Worm (Caenorhabditis elegans) whole organism, dauer: ENCODE measurements around the gene sra-33.

Source experiments
- unc-62 ChIP-seq: sonication (generic microtip); optimal IDR thresholded peaks from 2 replicates; lab custom pipeline; 2017; ENCODE audit warnings: missing biosample characterization, missing genetic modification reagents, missing genetic modification characterization

The sra-33 gene

DNA sequence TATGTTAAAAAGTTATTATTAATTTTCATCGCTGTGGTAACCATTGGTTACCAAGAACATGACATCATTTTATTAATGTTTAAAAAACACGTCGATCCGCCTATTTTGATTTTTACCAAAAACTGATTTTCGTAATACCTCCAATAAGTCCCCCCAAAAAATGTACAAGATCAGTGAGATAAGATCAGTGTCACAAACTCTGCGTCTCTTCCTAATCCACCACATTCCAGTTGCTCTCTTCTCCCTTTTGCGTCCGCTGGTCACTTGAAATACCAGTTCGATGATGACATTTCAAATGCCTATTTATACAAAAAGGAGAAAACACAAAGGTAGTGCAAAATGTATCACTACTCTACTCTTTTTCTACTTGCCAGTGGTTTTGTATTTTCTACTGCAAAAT lies 23.0 kb upstream of the sra-33 start, which contains the start of gene M03A1.8:
Gene M03A1.8, plus strand, starts transcription at position 269 of the 400 bp plus-strand sequence.
- TF ChIP-seq unc-62 (GFP tag; lab: Kevin White, UChicago), result no peak

DNA sequence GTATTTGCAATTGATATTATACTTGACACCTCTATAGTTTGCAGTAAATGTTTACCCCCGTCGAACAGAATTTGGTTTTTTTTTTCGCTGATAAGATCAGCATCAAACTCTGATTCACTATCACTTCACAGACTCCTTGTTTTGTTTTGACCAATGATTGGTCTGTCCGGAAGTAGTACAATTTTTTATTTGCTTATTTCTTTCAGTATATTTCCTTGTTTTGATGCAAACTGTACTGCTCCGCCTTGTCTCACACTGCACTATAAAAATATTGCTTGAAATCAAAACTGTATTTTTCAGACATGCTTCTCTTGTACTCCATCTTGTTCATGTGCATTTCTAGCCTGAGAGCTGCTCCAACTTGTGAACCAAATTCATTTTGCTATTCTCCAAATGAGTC lies 20.4 kb upstream of the sra-33 start, which contains the start of gene M03A1.3:
Gene M03A1.3, plus strand, starts transcription at position 301 of the 400 bp plus-strand sequence.
- TF ChIP-seq unc-62 (GFP tag; lab: Kevin White, UChicago), result no peak

DNA sequence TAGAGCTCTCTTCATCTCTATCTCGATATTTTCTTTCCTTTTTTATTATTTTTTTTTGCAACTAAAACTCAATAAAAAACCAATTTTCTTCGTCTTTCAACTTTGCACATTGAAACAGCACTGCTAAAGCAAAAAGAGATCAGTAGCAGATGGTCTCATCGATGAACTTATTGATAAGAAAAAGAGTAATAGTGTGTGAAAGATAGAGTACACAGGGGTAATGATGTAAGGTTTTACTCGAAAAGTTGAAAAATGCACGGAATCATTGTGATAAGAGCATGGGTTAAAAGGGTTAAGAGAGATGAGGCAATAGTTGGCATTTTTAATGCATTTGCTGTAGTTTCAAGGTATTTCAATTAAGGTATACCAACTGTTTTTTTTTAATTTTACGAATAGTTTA lies 15.0 kb upstream of the sra-33 start:
- TF ChIP-seq unc-62 (GFP tag; lab: Kevin White, UChicago), result no peak

DNA sequence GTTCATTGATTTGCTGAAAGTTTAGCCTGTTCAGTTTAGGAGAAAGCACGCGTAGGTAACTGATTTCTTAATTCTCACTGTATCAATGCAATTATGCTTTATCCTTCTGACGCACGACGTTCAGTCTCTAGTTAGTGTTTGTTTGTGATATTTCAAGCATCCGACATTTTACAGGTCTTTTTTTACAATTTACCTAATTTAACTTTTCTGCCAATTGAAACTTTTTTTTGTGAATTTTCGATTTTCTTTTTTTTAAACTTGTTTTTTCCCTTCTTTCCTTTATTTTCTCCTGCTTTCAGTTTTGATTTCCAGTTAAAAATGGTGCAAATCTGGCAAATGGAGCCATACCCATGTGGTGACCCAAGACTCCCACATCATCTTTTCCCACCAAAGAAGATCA lies 13.7 kb upstream of the sra-33 start, which contains the start of gene K07E1.1:
Gene K07E1.1, plus strand, starts transcription at position 301 of the 400 bp plus-strand sequence.
- TF ChIP-seq unc-62 (GFP tag; lab: Kevin White, UChicago), result no peak

DNA sequence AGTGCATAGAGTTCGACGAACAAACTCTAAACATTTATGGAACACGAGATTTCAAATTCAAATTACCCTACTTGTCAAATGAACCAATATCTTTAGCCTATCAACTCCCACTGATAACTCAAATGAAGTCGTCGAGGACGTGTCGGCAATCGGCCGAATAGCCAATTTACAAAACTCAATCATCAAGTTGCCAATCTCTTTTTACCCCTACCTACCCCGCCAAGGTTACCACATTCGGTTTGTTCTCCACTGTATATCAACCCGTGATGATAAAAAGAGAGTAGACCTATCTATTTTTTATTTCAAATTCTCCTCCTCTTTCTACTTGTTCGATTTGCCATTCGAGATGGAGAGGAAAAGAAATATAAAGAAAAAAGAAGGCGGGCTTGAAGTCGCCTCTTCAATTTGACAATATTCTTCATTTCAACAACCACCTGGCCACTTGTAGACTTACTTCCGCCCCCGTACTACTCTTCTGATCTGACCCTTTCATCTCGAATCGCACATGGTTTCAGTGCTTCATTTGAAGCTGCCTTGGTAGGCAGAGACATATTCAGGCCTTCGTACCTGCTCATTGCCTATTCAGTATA lies 13.0 kb upstream of the sra-33 start:
- no peak for TF ChIP-seq unc-62 (GFP tag; lab: Kevin White, UChicago)

DNA sequence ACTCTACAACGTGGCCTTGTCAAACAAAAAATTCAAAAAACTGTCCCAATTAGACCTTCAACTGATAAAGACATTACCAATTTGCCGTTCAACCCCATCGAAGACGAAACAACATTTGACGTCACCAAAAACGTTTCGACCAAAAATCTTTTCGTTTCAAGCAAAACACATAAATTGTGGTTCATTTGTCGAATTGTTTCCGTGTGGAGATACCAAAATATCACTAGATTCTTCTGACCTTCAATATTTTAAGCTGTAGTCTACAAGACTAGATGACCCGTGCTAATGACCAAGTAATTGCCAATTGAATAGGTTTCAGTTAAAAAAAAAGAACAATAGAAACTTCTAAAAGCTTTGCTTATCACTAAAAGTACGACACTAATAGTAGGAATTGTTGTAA lies 11.4 kb upstream of the sra-33 start:
- TF ChIP-seq unc-62 (GFP tag; lab: Kevin White, UChicago), result no peak

DNA sequence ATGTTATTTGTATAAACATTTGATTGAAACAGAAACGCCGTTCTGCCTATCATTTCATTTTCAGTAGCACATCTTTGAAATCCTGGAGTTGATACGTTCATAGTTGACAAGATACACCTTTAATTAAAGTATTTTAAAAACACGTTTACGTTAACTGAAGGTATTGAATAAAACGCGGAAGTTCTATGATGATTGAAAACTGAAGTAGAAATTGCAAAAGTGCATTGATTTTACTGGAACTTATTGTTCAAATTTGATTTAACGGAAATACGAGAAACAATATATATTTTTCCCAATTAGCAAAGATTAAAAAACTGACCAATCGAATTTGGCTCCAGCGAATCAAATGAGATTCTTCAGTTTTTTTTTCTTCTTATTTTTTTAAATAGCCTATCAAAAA lies 6.5 kb upstream of the sra-33 start, which contains the start of gene sra-34:
Gene sra-34, minus strand, starts transcription at position 101 of the 400 bp plus-strand sequence.
- TF ChIP-seq unc-62 (GFP tag; lab: Kevin White, UChicago), result no peak

DNA sequence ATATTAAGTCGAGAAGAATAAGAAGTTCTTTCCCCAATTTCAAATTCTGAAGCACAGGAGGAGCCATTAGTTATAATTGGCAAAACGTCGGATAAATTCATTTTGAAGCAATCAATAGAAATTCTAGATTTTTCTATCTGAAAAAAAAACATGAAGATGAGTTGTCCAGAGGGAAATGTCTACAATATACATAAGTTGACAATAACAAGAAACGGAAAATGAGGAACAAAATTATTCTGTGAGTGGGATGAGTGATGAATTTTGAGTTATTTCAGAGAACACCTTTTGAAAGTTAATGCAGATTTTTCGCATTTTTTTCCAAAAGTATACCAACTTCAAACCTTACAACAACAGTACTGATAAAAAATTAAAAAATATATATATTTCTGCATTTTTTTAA lies 3.6 kb upstream of the sra-33 start, which contains the start of gene sra-36:
Gene sra-36, minus strand, starts transcription at position 101 of the 400 bp plus-strand sequence.
- TF ChIP-seq unc-62 (GFP tag; lab: Kevin White, UChicago), result no peak

DNA sequence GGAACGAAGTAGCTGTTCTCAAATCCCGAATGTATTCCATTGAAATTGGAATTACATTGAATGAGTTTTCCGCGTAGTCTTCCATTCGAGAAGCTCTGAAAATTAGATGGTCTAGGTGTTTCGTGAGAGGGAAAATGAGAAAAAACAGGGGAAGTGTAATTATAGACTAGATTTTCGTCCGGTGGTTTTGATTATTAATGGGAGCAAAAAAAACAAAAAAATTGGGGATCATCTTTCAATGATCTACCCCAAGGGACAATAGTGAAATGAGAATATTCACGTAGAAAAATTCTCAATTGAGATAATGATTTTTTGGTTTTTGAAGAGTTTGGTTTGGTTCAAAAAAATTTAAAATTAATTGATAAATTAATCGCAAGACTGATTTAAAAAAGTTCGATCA lies 5.2 kb downstream of the sra-33 start, which contains the start of gene sra-32:
Gene sra-32, minus strand, starts transcription at position 101 of the 400 bp plus-strand sequence.
- no peak for TF ChIP-seq unc-62 (GFP tag; lab: Kevin White, UChicago)

DNA sequence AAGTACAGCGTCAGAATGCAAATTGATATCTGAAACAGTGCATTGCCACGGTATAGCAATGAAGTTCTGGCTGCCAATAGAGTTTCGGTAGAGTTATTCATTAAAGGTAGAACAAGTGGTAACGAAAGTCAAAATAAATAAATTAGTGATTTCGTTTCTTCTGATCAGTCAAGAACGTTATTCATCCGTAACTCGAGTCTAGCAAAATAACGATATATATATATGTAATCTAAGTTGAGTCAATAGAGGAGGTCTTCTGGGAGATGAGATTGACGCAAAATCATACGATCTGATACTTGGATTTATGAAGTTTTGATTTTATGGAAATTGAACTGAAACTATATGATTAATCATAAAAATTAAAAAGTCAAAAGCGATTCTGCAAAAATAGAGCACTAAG lies 9.2 kb downstream of the sra-33 start, which contains the start of gene sra-35:
Gene sra-35, minus strand, starts transcription at position 101 of the 400 bp plus-strand sequence.
- no peak for TF ChIP-seq unc-62 (GFP tag; lab: Kevin White, UChicago)

DNA sequence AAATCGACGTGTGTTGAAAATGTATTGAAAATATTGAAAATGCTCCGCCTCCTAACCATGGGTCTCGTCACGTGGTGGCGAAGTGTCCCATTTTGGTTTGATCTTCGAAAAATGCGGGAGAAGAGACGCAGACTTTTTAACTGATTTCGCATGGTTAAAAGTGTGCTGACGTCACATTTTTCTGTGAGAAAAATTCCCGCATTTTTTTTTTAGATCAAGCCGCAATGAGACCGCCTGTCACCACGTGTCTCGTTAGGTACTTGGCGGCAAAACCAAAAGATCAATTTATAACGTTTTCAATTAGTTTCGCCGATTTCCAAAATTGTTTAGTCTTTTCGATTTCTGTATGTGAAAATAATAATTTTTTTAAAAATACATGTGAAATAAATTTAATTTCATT lies 11.9 kb downstream of the sra-33 start:
- TF ChIP-seq unc-62 (GFP tag; lab: Kevin White, UChicago), result no peak

DNA sequence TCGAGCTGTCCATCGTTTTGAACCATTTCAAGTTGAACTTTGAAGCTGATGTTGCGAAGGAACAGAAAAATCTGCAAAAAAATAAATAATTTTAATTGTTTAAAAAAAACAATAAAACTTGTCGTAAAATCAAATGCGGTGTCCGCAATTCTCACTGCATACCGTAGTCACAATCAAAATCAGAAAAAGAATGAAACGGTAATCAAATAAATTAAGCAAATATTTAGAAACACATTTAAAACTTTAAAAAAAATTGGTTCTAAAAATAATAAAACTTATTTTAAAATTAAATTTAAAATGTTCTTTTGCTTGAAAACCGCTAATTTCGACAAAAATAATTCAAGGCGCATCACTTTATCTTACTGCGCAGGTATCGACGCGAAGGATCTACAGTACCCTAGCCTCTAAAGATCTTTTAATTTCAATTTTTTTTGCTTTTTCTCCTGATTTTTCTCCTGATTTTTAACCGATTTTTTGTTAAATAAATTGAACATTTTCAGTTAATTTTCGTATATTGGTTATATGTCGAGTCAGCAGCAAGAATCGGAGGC lies 13.8 kb downstream of the sra-33 start, which contains the start of the genes B0304.4 and B0304.2:
Gene B0304.4, minus strand, starts transcription at position 101 of the 551 bp plus-strand sequence.
Gene B0304.2, plus strand, starts transcription at position 501 of the 551 bp plus-strand sequence.
- TF ChIP-seq unc-62 (GFP tag; lab: Kevin White, UChicago), result no peak

DNA sequence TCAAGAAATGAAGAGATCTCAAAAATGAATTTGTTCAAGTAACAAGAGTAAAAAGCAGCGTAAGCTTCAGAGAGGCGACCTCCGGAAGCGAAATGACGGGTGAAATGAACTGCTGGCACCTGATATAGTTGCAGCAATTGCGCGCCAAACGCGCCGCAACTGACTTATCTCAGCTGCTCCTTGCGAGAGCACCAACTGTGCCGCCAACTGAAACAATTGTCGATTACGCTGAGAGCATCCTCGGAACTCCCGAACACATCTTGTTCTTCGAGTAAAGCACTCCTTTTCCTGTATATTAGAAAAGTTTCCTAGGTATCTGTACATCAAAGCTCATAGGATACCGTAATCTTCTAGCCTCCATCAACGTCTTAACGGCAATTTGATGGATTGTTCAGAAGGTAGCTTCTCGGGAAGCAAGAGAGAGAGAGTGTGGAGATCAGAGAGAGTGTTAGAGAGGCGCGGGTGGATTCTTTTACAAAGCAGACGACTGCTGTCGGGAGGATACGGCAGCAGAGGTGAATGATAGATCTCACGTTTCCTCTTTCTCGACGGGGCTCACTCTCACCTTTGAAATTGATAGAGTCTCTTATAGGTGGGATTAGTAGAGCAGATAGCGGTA lies 17.0 kb downstream of the sra-33 start:
- TF ChIP-seq unc-62 (GFP tag; lab: Kevin White, UChicago), result no peak

DNA sequence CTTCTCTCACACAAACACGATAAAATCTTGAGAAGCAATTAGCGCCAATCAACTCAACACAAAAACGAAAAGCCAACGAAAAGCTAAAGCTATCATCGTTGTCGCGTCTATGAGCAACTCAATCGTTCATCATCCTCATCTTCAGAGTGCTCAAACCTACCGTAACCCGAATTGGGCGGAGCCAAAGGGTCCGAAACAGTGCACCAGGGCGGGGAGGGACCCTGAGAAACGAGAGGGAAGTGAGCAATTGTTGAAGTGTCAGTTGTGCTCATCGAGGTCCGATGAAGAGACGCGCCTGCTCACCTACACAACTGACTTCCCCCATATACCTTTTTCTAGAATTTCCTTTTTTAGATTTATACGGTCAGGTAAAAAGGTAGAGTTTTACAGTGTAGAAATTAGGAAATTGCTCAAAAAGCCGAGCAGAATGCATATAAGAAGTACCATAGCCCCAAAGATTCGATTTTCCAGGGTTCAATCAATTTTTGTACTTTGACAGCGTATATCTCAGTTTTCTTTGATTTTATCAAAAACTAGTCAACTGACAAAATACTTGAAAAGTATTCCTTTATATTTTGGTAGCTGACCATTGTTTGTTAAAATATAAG lies 18.6 kb downstream of the sra-33 start, which contains the start of gene hlh-1:
Gene hlh-1, plus strand, starts transcription at position 275 of the 608 bp plus-strand sequence.
- no peak for TF ChIP-seq unc-62 (GFP tag; lab: Kevin White, UChicago)

DNA sequence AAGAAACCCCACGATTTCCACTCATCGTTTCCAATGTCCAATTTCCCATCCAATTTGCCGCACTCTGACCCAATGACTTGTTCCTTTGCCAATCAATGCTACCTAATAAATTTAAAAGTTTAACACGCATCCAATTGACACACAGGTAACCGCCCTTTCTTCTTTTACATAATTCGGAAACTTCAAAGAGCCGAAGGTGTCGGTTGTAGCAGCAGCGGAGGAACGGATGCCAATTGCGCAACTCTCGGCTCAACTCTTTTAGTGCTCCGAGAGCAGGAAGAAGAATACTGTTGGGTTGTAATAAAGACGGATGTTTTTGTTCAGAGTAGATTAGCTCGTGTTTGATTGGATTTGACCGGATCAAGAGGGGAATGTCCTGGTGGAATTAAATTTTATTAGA lies 19.8 kb downstream of the sra-33 start:
- TF ChIP-seq unc-62 (GFP tag; lab: Kevin White, UChicago), result no peak

DNA sequence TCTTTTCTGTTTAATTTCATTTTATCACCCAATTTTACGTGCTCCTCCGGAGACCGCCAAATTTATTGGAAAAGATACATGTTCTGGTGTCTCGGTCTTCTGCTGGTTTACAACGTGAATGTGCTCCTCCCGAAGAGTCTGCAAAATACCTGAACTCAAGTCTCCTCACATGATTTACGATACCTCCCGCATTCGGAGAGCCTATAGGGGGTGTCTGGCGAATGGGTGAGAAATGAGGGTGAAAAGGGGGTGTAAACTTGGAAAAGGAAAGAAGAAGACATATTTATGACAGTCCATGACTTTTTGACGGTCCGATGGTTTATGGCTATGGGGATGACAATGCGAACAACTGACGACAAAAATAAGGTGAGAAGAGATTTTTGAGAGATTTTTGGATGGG lies 20.8 kb downstream of the sra-33 start:
- no peak for TF ChIP-seq unc-62 (GFP tag; lab: Kevin White, UChicago)
